Fruit fly (Drosophila melanogaster): ENCODE measurements around the gene Bdbt.

The Bdbt gene

dm6 chr3R:21077577-21077976 is 41.1 kb downstream of the Bdbt start:
- TF ChIP-seq h (GFP tag; optimal IDR thresholded peaks at IDR 0.05), result no peak
- no peak for TF ChIP-seq CG9705 (GFP tag; optimal IDR thresholded peaks at IDR 0.05)
- no peak for TF ChIP-seq tai (GFP tag; optimal IDR thresholded peaks at IDR 0.05)
- peak in 1 of 2 experiments; percentile 9 for TF ChIP-seq dl (GFP tag; optimal IDR thresholded peaks at IDR 0.05; ENCODE audit: insufficient read depth in 1 of 2, partially characterized antibody in 2 of 2)

dm6 chr3R:21073707-21074106 is 44.9 kb downstream of the Bdbt start, which contains the start of gene dmrt93B:
dmrt93B (plus strand) TSS chr3R:21074007.
- no peak for TF ChIP-seq Vsx2 (GFP tag; optimal IDR thresholded peaks at IDR 0.05; ENCODE audit: partially characterized antibody)
- no peak for TF ChIP-seq dl (GFP tag; optimal IDR thresholded peaks at IDR 0.05; ENCODE audit: insufficient read depth in 1 of 2, partially characterized antibody in 2 of 2)
- no peak for TF ChIP-seq sv (GFP tag; optimal IDR thresholded peaks at IDR 0.05)

- no peak for TF ChIP-seq Rel (GFP tag; optimal IDR thresholded peaks at IDR 0.05)
- TF ChIP-seq Rel (tag; optimal IDR thresholded peaks at IDR 0.05), result peak; percentile 53
- no peak for TF ChIP-seq Jra (GFP tag; optimal IDR thresholded peaks at IDR 0.05)
- TF ChIP-seq fru (GFP tag; optimal IDR thresholded peaks at IDR 0.05), result no peak
- TF ChIP-seq Myc (optimal IDR thresholded peaks at IDR 0.05), result peak; percentile 19
- TF ChIP-seq jim (GFP tag; optimal IDR thresholded peaks at IDR 0.05), result no peak
- TF ChIP-seq Hr83 (GFP tag; optimal IDR thresholded peaks at IDR 0.05; ENCODE audit: poor library complexity, severe bottlenecking), result no peak
- no peak for TF ChIP-seq Vsx2 (GFP tag; optimal IDR thresholded peaks at IDR 0.05; ENCODE audit: partially characterized antibody)
Observed at dm6 chr3R:21073141-21073540, 45.5 kb downstream of the Bdbt start, which contains the start of gene r-l. r-l (minus strand) TSS chr3R:21073319.

dm6 chr3R:21071943-21072500 is 46.6 kb downstream of the Bdbt start:
- TF ChIP-seq N (GFP tag; optimal IDR thresholded peaks at IDR 0.05), result no peak
- TF ChIP-seq pan (optimal IDR thresholded peaks at IDR 0.05), result no peak
- no peak for TF ChIP-seq Sp1 (GFP tag; optimal IDR thresholded peaks at IDR 0.05)
- TF ChIP-seq sv (GFP tag; optimal IDR thresholded peaks at IDR 0.05), result no peak
- TF ChIP-seq usp (GFP tag; optimal IDR thresholded peaks at IDR 0.05), result no peak
- TF ChIP-seq fru (GFP tag; optimal IDR thresholded peaks at IDR 0.05), result no peak
- no peak for TF ChIP-seq Rel (GFP tag; optimal IDR thresholded peaks at IDR 0.05)
- no peak for TF ChIP-seq Rel (tag; optimal IDR thresholded peaks at IDR 0.05)
- TF ChIP-seq Abd-B (GFP tag; optimal IDR thresholded peaks at IDR 0.05), result no peak
- TF ChIP-seq CrebA (GFP tag; optimal IDR thresholded peaks at IDR 0.05; ENCODE audit: borderline replicate concordance), result no peak
- no peak for TF ChIP-seq OdsH (GFP tag; optimal IDR thresholded peaks at IDR 0.05)
- no peak for TF ChIP-seq Mio (GFP tag; optimal IDR thresholded peaks at IDR 0.05)
- TF ChIP-seq dl (GFP tag; optimal IDR thresholded peaks at IDR 0.05; ENCODE audit: insufficient read depth in 1 of 2, partially characterized antibody in 2 of 2), result no peak
- no peak for TF ChIP-seq rgr (GFP tag; optimal IDR thresholded peaks at IDR 0.05)
- TF ChIP-seq HLH106 (tag; optimal IDR thresholded peaks at IDR 0.05), result no peak
- TF ChIP-seq Vsx2 (GFP tag; optimal IDR thresholded peaks at IDR 0.05; ENCODE audit: partially characterized antibody), result no peak

dm6 chr3R:21071312-21071711 is 47.3 kb downstream of the Bdbt start:
- no peak for TF ChIP-seq CrebA (GFP tag; optimal IDR thresholded peaks at IDR 0.05; ENCODE audit: borderline replicate concordance)
- TF ChIP-seq pan (optimal IDR thresholded peaks at IDR 0.05), result no peak
- no peak for TF ChIP-seq woc (GFP tag; optimal IDR thresholded peaks at IDR 0.05)

dm6 chr3R:21069742-21070141 is 48.9 kb downstream of the Bdbt start:
- TF ChIP-seq Myc (optimal IDR thresholded peaks at IDR 0.05), result peak; percentile 17
- TF ChIP-seq foxo (GFP tag; optimal IDR thresholded peaks at IDR 0.05), result no peak
